Worm (Caenorhabditis elegans) whole organism, L3 larva: ENCODE measurements around the gene fbxb-48.

Experiments used
- ZK546.5 ChIP-seq: sonication (generic microtip); optimal IDR thresholded peaks from 2 replicates; lab custom pipeline; 2017; ENCODE audit warnings: missing biosample characterization, missing genetic modification characterization
- aly-2 ChIP-seq: fragments of 150-350 bp; optimal IDR thresholded peaks from 2 replicates; lab custom pipeline; 2014; ENCODE audit warnings: missing biosample characterization, missing genetic modification characterization
- ama-1 ChIP-seq: fragments of 150-350 bp; optimal IDR thresholded peaks from 2 replicates; lab custom pipeline; 2018
- ceh-82 ChIP-seq: fragments of 150-350 bp; optimal IDR thresholded peaks from 2 replicates; lab custom pipeline; 2014; ENCODE audit warnings: missing biosample characterization, missing genetic modification characterization
- daf-12 ChIP-seq: fragments of 150-350 bp; optimal IDR thresholded peaks from 2 replicates; lab custom pipeline; 2014; ENCODE audit warnings: missing biosample characterization, missing genetic modification reagents, missing genetic modification characterization
- egl-27 ChIP-seq: sonication (generic microtip); optimal IDR thresholded peaks from 4 replicates; lab custom pipeline; 2017; ENCODE audit warnings: missing biosample characterization, missing genetic modification reagents, missing genetic modification characterization
- egl-5 ChIP-seq: fragments of 150-350 bp; optimal IDR thresholded peaks from 2 replicates; lab custom pipeline; 2017; ENCODE audit warnings: missing biosample characterization, missing genetic modification reagents, missing genetic modification characterization, inconsistent platforms
- elt-1 ChIP-seq: fragments of 150-350 bp; optimal IDR thresholded peaks from 2 replicates; lab custom pipeline; 2014; ENCODE audit warnings: missing biosample characterization, missing genetic modification characterization
- elt-2 ChIP-seq: sonication (generic microtip); optimal IDR thresholded peaks from 2 replicates; lab custom pipeline; 2016; ENCODE audit warnings: missing genetic modification reagents, mild to moderate bottlenecking, missing genetic modification characterization, missing compliant biosample characterization
- elt-3 ChIP-seq, 3 experiments: fragments of 150-350 bp in 1 of 3; sonication (generic microtip) in 2 of 3; optimal IDR thresholded peaks; 2 replicates in 2 of 3; 4 replicates in 1 of 3; lab custom pipeline; 2014 to 2017; ENCODE audit warnings: missing biosample characterization in 3 of 3, missing genetic modification characterization in 3 of 3
- eor-1 ChIP-seq, 2 experiments: fragments of 150-350 bp; optimal IDR thresholded peaks; 2 replicates each; lab custom pipeline; 2014 to 2018; ENCODE audit warnings: missing biosample characterization in 2 of 2, missing genetic modification characterization in 2 of 2
- fos-1 ChIP-seq: fragments of 150-350 bp; optimal IDR thresholded peaks from 2 replicates; lab custom pipeline; 2014; ENCODE audit warnings: missing biosample characterization, missing genetic modification characterization
- jun-1 ChIP-seq: fragments of 150-350 bp; optimal IDR thresholded peaks from 2 replicates; lab custom pipeline; 2014; ENCODE audit warnings: missing biosample characterization, missing genetic modification reagents, missing genetic modification characterization
- lin-15B ChIP-seq: fragments of 150-350 bp; optimal IDR thresholded peaks from 2 replicates; lab custom pipeline; 2014; ENCODE audit warnings: missing biosample characterization, missing genetic modification characterization
- lin-39 ChIP-seq: fragments of 150-350 bp; optimal IDR thresholded peaks from 2 replicates; lab custom pipeline; 2018; ENCODE audit warnings: missing biosample characterization, missing genetic modification reagents, missing genetic modification characterization
- lsy-12 ChIP-seq: sonication (generic microtip); optimal IDR thresholded peaks from 2 replicates; lab custom pipeline; 2016; ENCODE audit warnings: mild to moderate bottlenecking, missing genetic modification characterization, missing compliant biosample characterization
- mml-1 ChIP-seq: fragments of 150-350 bp; sonication (generic microtip); optimal IDR thresholded peaks from 3 replicates; lab custom pipeline; 2014; ENCODE audit warnings: missing biosample characterization, missing genetic modification characterization
- nfya-1 ChIP-seq: sonication (generic microtip); optimal IDR thresholded peaks from 2 replicates; lab custom pipeline; 2017; ENCODE audit warnings: missing genetic modification characterization, mild to moderate bottlenecking, missing compliant biosample characterization, antibody characterized with exemption, moderate library complexity; ENCODE audit not compliant: insufficient read depth
- nhr-12 ChIP-seq: fragments of 150-350 bp; optimal IDR thresholded peaks from 2 replicates; lab custom pipeline; 2014; ENCODE audit warnings: missing biosample characterization, missing genetic modification characterization
- nhr-237 ChIP-seq: fragments of 150-350 bp; optimal IDR thresholded peaks from 2 replicates; lab custom pipeline; 2014; ENCODE audit warnings: missing biosample characterization, missing genetic modification characterization
- nhr-28 ChIP-seq: fragments of 150-350 bp; optimal IDR thresholded peaks from 2 replicates; lab custom pipeline; 2014; ENCODE audit warnings: missing biosample characterization, missing genetic modification characterization
- nhr-67 ChIP-seq: fragments of 150-350 bp; optimal IDR thresholded peaks from 2 replicates; lab custom pipeline; 2014; ENCODE audit warnings: missing biosample characterization, missing genetic modification characterization
- nhr-76 ChIP-seq: fragments of 150-350 bp; sonication (generic microtip); optimal IDR thresholded peaks from 5 replicates; lab custom pipeline; 2014; ENCODE audit warnings: missing biosample characterization, missing genetic modification characterization
- nhr-77 ChIP-seq: fragments of 150-350 bp; optimal IDR thresholded peaks from 2 replicates; lab custom pipeline; 2014; ENCODE audit warnings: missing biosample characterization, missing genetic modification characterization
- pha-4 ChIP-seq: fragments of 150-350 bp; optimal IDR thresholded peaks from 2 replicates; lab custom pipeline; 2014; ENCODE audit warnings: missing biosample characterization, missing genetic modification reagents, missing genetic modification characterization
- sea-2 ChIP-seq: fragments of 150-350 bp; sonication (generic microtip); optimal IDR thresholded peaks from 4 replicates; lab custom pipeline; 2014; ENCODE audit warnings: missing biosample characterization, missing genetic modification reagents, missing genetic modification characterization
- skn-1 ChIP-seq: fragments of 150-350 bp; optimal IDR thresholded peaks from 2 replicates; lab custom pipeline; 2014; ENCODE audit warnings: missing biosample characterization, missing genetic modification characterization
- snpc-4 ChIP-seq: fragments of 150-350 bp; optimal IDR thresholded peaks from 2 replicates; lab custom pipeline; 2014; ENCODE audit warnings: missing biosample characterization, missing genetic modification characterization
- tbx-2 ChIP-seq: sonication (generic microtip); optimal IDR thresholded peaks from 2 replicates; lab custom pipeline; 2016; ENCODE audit warnings: mild to moderate bottlenecking, missing genetic modification characterization, missing compliant biosample characterization
- unc-62 ChIP-seq: fragments of 150-350 bp; sonication (generic microtip); optimal IDR thresholded peaks from 4 replicates; lab custom pipeline; 2014; ENCODE audit warnings: missing biosample characterization, missing genetic modification reagents, missing genetic modification characterization
- ztf-11 ChIP-seq: fragments of 150-350 bp; optimal IDR thresholded peaks from 2 replicates; lab custom pipeline; 2014; ENCODE audit warnings: missing biosample characterization, missing genetic modification characterization
- ztf-4 ChIP-seq: fragments of 150-350 bp; optimal IDR thresholded peaks from 2 replicates; lab custom pipeline; 2014; ENCODE audit warnings: missing biosample characterization, missing genetic modification characterization

The fbxb-48 gene

ce11 chrII:1742535-1742934 lies 23.5 kb upstream of the fbxb-48 start, which contains the start of gene F36H5.12:
Gene F36H5.12, plus strand, starts transcription at chrII:1742835.
- TF ChIP-seq daf-12 (tag; lab: Kevin White, UChicago): no peak
- no peak for TF ChIP-seq fos-1 (tag; lab: Kevin White, UChicago)
- TF ChIP-seq tbx-2 (tag; lab: Kevin White, UChicago): no peak
- no peak for TF ChIP-seq lsy-12
- TF ChIP-seq nhr-67: no peak
- no peak for TF ChIP-seq lin-15B (tag; lab: Kevin White, UChicago)
- TF ChIP-seq ceh-82 (tag; lab: Kevin White, UChicago): no peak
- TF ChIP-seq snpc-4: no peak
- no peak for TF ChIP-seq aly-2 (tag; lab: Kevin White, UChicago)

ce11 chrII:1741248-1741647 lies 22.2 kb upstream of the fbxb-48 start, which contains the start of gene K07G6.1:
Gene K07G6.1, plus strand, starts transcription at chrII:1741548.
- TF ChIP-seq skn-1 (tag; lab: Kevin White, UChicago): no peak
- TF ChIP-seq fos-1 (tag; lab: Kevin White, UChicago): no peak
- no peak for TF ChIP-seq nhr-67
- TF ChIP-seq nhr-12 (tag; lab: Kevin White, UChicago): no peak
- no peak for TF ChIP-seq ZK546.5
- no peak for TF ChIP-seq eor-1 (tag; optimal IDR thresholded peaks at IDR 0.05; lab: Kevin White, UChicago)
- no peak for TF ChIP-seq nhr-76 (tag; lab: Kevin White, UChicago)
- no peak for TF ChIP-seq elt-3 (tag; optimal IDR thresholded peaks at IDR 0.05; lab: Kevin White, UChicago)
- TF ChIP-seq daf-12 (tag; lab: Kevin White, UChicago): no peak

- TF ChIP-seq elt-1 (tag; lab: Kevin White, UChicago) (no peak), ztf-4 (no peak), sea-2 (GFP tag; lab: Kevin White, UChicago) (no peak), nhr-67 (no peak), nhr-12 (tag; lab: Kevin White, UChicago) (no peak)
These were observed 19.8 kb upstream of the fbxb-48 start, which contains the start of the genes irld-9 and irld-33 for ce11 chrII:1738844-1739243. Gene irld-9, minus strand, starts transcription at chrII:1738944. Gene irld-33, plus strand, starts transcription at chrII:1739052.

- TF ChIP-seq nfya-1 (tag; lab: Kevin White, UChicago): no peak
- TF ChIP-seq elt-2 (tag; lab: Kevin White, UChicago): no peak
- TF ChIP-seq unc-62 (GFP tag; lab: Kevin White, UChicago): no peak
- no peak for TF ChIP-seq nhr-237 (tag; lab: Kevin White, UChicago)
These were observed 17.3 kb upstream of the fbxb-48 start, which contains the start of gene ceh-83 for ce11 chrII:1736353-1736752. Gene ceh-83, minus strand, starts transcription at chrII:1736533.

- TF ChIP-seq nhr-12 (tag; lab: Kevin White, UChicago) (no peak), mml-1 (tag; lab: Kevin White, UChicago) (no peak), nhr-28 (tag; lab: Kevin White, UChicago) (no peak), nhr-237 (tag; lab: Kevin White, UChicago) (no peak), lin-39 (no peak), ama-1 (lab: Kevin White, UChicago) (no peak), snpc-4 (no peak), daf-12 (tag; lab: Kevin White, UChicago) (no peak), egl-27 (tag; lab: Kevin White, UChicago) (no peak), ztf-11 (tag; lab: Kevin White, UChicago) (no peak), pha-4 (tag; lab: Kevin White, UChicago) (no peak), elt-1 (tag; lab: Kevin White, UChicago) (no peak), ceh-82 (tag; lab: Kevin White, UChicago) (no peak), elt-3 (tag; optimal IDR thresholded peaks at IDR 0.05; lab: Kevin White, UChicago) (no peak), nhr-67 (no peak), nhr-76 (tag; lab: Kevin White, UChicago) (no peak), egl-5 (no peak), jun-1 (tag; lab: Kevin White, UChicago) (no peak), nhr-77 (no peak)
These were observed 16.1 kb upstream of the fbxb-48 start for ce11 chrII:1735145-1735544.

ce11 chrII:1731932-1732331 lies 12.9 kb upstream of the fbxb-48 start, which contains the start of gene ceh-82:
Gene ceh-82, plus strand, starts transcription at chrII:1732232.
- no peak for TF ChIP-seq egl-5
